Fruit fly (Drosophila melanogaster): ENCODE results near the gene Drsl5.

DNA sequence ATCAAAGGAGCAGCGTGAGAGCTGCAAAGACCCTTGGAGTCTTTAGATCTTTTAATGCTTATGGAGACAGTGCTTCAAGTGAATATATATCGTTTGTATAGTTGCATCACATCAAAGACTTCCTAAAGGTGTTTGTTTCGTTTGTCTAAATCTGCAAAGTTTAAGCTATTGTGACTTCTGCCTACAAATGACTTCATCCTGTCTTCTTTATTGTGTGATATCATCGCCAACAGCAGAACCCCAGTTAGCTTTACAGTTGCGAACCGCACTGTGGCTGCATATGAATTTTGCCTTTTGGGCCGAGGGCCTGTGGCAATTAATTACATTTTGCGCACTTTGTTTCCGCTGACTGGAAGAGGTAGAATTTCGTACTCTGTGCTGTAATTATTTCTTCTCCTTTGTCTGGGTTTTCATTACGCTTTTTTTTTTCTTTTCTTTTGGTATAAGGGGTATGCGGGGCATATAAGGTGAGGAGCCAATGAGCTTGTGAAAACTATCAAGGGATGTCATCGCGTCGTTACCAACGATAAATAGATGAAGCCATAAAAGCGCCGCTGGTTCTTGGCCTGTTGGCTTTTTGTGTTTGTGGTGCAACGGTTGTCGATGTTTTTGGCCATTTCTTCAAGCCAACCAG lies 25.8 kb downstream of the Drsl5 start:
- peak; percentile 22 for TF ChIP-seq EcR (GFP tag; optimal IDR thresholded peaks at IDR 0.05)
- peak; percentile 51 for TF ChIP-seq Pif1B (GFP tag; optimal IDR thresholded peaks at IDR 0.05)
- TF ChIP-seq D1 (tag; optimal IDR thresholded peaks at IDR 0.05) = no peak
- peak; percentile 48 for TF ChIP-seq CG8301 (tag; optimal IDR thresholded peaks at IDR 0.05)
- TF ChIP-seq CG13204 (GFP tag; optimal IDR thresholded peaks at IDR 0.05) = peak; percentile 26
- TF ChIP-seq Pif1A (GFP tag; optimal IDR thresholded peaks at IDR 0.05) = peak; percentile 64
- TF ChIP-seq CG15710 (tag; optimal IDR thresholded peaks at IDR 0.05) = peak; percentile 64
- no peak for TF ChIP-seq CG4496 (GFP tag; IDR thresholded peaks at IDR 0.05)
- TF ChIP-seq Ets98B (GFP tag; IDR thresholded peaks at IDR 0.05) = no peak

All from whole organism, pupa.